Worm (Caenorhabditis elegans): Measurements from ENCODE around the gene acl-12.

ce11 chrX:7442477-7442876 is at the start of gene acl-12:
- TF ChIP-seq ama-1 (optimal IDR thresholded peaks at IDR 0.05) (no peak), hnd-1 (tag; optimal IDR thresholded peaks at IDR 0.05) (no peak), tbx-37 (GFP tag; conservative IDR thresholded peaks at IDR 0.05) (no peak), hmbx-1 (tag; optimal IDR thresholded peaks at IDR 0.05) (no peak), pes-1 (GFP tag; IDR thresholded peaks at IDR 0.05) (no peak), ceh-13 (GFP tag; optimal IDR thresholded peaks at IDR 0.05) (no peak)
